Worm (Caenorhabditis elegans) whole organism, L4/young adult: Measurements from ENCODE around the gene gcp-2.1.
"Not testable (repeated sequence)": the region's sequence is repeated elsewhere in the genome, so short reads cannot be mapped to it uniquely, and the experiment has no call there.

ENCODE experiments used
- W03F9.2 ChIP-seq: fragments of 150-350 bp; optimal IDR thresholded peaks from 2 replicates; lab custom pipeline; 2014; ENCODE audit warnings: missing biosample characterization, missing genetic modification characterization
- dao-5 ChIP-seq: sonication (generic microtip); optimal IDR thresholded peaks from 2 replicates; lab custom pipeline; 2016; ENCODE audit warnings: missing genotype, missing genetic modification characterization, moderate library complexity, missing compliant biosample characterization
- him-1 ChIP-seq: sonication (generic microtip); optimal IDR thresholded peaks from 2 replicates; lab custom pipeline; 2016; ENCODE audit warnings: missing genotype, missing genetic modification reagents, missing genetic modification characterization, missing compliant biosample characterization

DNA sequence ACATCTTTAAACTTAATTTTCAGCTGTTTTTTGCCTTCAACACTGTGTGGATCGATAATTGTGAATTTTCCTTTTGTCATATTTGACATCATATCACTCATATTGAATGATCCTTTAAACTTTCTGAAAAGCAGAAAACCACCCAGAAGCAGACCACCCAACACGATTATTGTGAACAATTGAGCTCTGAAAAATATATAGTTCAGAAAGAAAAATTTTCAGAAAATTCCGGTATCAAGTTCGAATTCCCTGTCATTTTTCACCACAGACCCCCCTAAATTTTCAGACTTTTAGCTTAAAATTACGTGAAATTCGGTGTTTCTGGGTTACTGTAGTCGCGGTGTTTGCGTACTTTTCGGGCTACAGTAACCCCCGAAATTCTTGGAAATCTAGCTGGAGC, 15.5 kb upstream of the gcp-2.1 start, which contains the start of gene Y47C4A.1:
- TF ChIP-seq him-1, W03F9.2, dao-5 (tag; lab: Kevin White, UChicago): not testable (repeated sequence)
